Fruit fly (Drosophila melanogaster) whole organism, embryonic: ENCODE results near the gene CG11843.

ENCODE experiments used
- Antp ChIP-seq: fragments of 200-800 bp; sonication (Bioruptor generic); optimal IDR thresholded peaks from 3 replicates; lab custom pipeline; 2016; ENCODE audit warnings: missing biosample characterization, missing genetic modification characterization
- Atf-2 ChIP-seq: fragments of 200-800 bp; sonication (Bioruptor generic); optimal IDR thresholded peaks from 2 replicates; lab custom pipeline; 2016; ENCODE audit warnings: missing biosample characterization, missing genetic modification characterization
- B-H1 ChIP-seq: fragments of 200-800 bp; sonication (Bioruptor generic); IDR thresholded peaks from 3 replicates; pipeline ENCODE4 v1.3.6; 2022; ENCODE audit warnings: missing biosample characterization, missing genetic modification characterization
- BEAF-32 ChIP-seq: fragments of 200-800 bp; sonication (Bioruptor generic); optimal IDR thresholded peaks from 3 replicates; lab custom pipeline; 2017; ENCODE audit warnings: missing biosample characterization, missing genetic modification characterization, mild to moderate bottlenecking, moderate library complexity, missing genetic modification reagents
- Bteb2 ChIP-seq: fragments of 200-800 bp; sonication (Bioruptor generic); optimal IDR thresholded peaks from 2 replicates; lab custom pipeline; 2016; ENCODE audit warnings: missing biosample characterization, missing genetic modification characterization
- CG10274 ChIP-seq: fragments of 200-800 bp; sonication (Bioruptor generic); optimal IDR thresholded peaks from 3 replicates; lab custom pipeline; 2017; ENCODE audit warnings: missing biosample characterization, mild to moderate bottlenecking, missing genetic modification characterization
- CG10366 ChIP-seq: fragments of 200-800 bp; sonication (Bioruptor generic); IDR thresholded peaks from 2 replicates; pipeline ENCODE4 v1.3.6; 2022; ENCODE audit warnings: missing biosample characterization, missing genetic modification characterization
- CG11723 ChIP-seq: fragments of 200-800 bp; sonication (Bioruptor generic); optimal IDR thresholded peaks from 2 replicates; lab custom pipeline; 2017; ENCODE audit warnings: missing biosample characterization, mild to moderate bottlenecking, missing genetic modification characterization
- CG12071 ChIP-seq: fragments of 200-800 bp; sonication (Bioruptor generic); optimal IDR thresholded peaks from 3 replicates; lab custom pipeline; 2018; ENCODE audit warnings: missing biosample characterization, mild to moderate bottlenecking, missing genetic modification characterization
- CG13287 ChIP-seq: fragments of 200-800 bp; sonication (Bioruptor generic); IDR thresholded peaks from 2 replicates; pipeline ENCODE4 v1.3.6; 2022; ENCODE audit warnings: missing biosample characterization, missing genetic modification characterization; ENCODE audit not compliant: partially characterized antibody
- CG16815 ChIP-seq: fragments of 200-800 bp; sonication (Bioruptor generic); optimal IDR thresholded peaks from 3 replicates; lab custom pipeline; 2017; ENCODE audit warnings: missing biosample characterization, mild to moderate bottlenecking, missing genetic modification characterization
- CG17359 ChIP-seq: fragments of 200-800 bp; sonication (Bioruptor generic); optimal IDR thresholded peaks from 3 replicates; lab custom pipeline; 2018; ENCODE audit warnings: missing biosample characterization, mild to moderate bottlenecking, missing genetic modification characterization, moderate library complexity
- CG17568 ChIP-seq: fragments of 200-800 bp; sonication (Bioruptor generic); optimal IDR thresholded peaks from 2 replicates; lab custom pipeline; 2018; ENCODE audit warnings: missing biosample characterization, mild to moderate bottlenecking, missing genetic modification characterization, moderate library complexity
- CG17802 ChIP-seq: fragments of 200-800 bp; sonication (Bioruptor generic); optimal IDR thresholded peaks from 2 replicates; lab custom pipeline; 2018; ENCODE audit warnings: missing biosample characterization, mild to moderate bottlenecking, missing genetic modification characterization, moderate library complexity
- CG2875 ChIP-seq: fragments of 200-800 bp; sonication (Bioruptor generic); optimal IDR thresholded peaks from 2 replicates; lab custom pipeline; 2017; ENCODE audit warnings: missing biosample characterization, mild to moderate bottlenecking, missing genetic modification characterization, missing genetic modification reagents
- CG31365 ChIP-seq: fragments of 200-800 bp; sonication (Bioruptor generic); optimal IDR thresholded peaks from 2 replicates; lab custom pipeline; 2018; ENCODE audit warnings: missing biosample characterization, mild to moderate bottlenecking, missing genetic modification characterization
- CG6254 ChIP-seq: fragments of 200-800 bp; sonication (Bioruptor generic); optimal IDR thresholded peaks from 3 replicates; lab custom pipeline; 2017; ENCODE audit warnings: mild to moderate bottlenecking, missing biosample characterization, missing genetic modification reagents, missing genetic modification characterization
- CG6791 ChIP-seq: fragments of 200-800 bp; sonication (Bioruptor generic); IDR thresholded peaks from 3 replicates; pipeline ENCODE4 v1.3.6; 2022; ENCODE audit warnings: missing biosample characterization, missing genetic modification characterization; ENCODE audit not compliant: partially characterized antibody
- CG7745 ChIP-seq: fragments of 200-800 bp; sonication (Bioruptor generic); optimal IDR thresholded peaks from 2 replicates; lab custom pipeline; 2018; ENCODE audit warnings: missing biosample characterization, mild to moderate bottlenecking, missing genetic modification characterization, moderate library complexity
- CG8281 ChIP-seq: fragments of 200-800 bp; sonication (Bioruptor generic); optimal IDR thresholded peaks from 2 replicates; lab custom pipeline; 2018; ENCODE audit warnings: missing biosample characterization, mild to moderate bottlenecking, missing genetic modification characterization, moderate library complexity
- CG8290 ChIP-seq, 3 experiments: fragments of 200-800 bp; sonication (Bioruptor generic); optimal IDR thresholded peaks; 2 replicates each; lab custom pipeline; 2016 to 2019; ENCODE audit warnings: missing biosample characterization in 3 of 3, missing genetic modification characterization in 3 of 3, mild to moderate bottlenecking in 2 of 3, moderate library complexity in 1 of 3
- Deaf1 ChIP-seq: fragments of 200-800 bp; optimal IDR thresholded peaks from 3 replicates; lab custom pipeline; 2019; ENCODE audit warnings: missing biosample characterization, mild to moderate bottlenecking, missing genetic modification characterization, moderate library complexity
- Dek ChIP-seq: fragments of 200-800 bp; sonication (Bioruptor generic); optimal IDR thresholded peaks from 3 replicates; lab custom pipeline; 2019; ENCODE audit warnings: missing biosample characterization, mild to moderate bottlenecking, missing genetic modification characterization, moderate library complexity
- Dp ChIP-seq: fragments of 200-800 bp; sonication (Bioruptor generic); optimal IDR thresholded peaks from 2 replicates; lab custom pipeline; 2018; ENCODE audit warnings: missing biosample characterization, mild to moderate bottlenecking, missing genetic modification characterization, moderate library complexity
- E2f2 ChIP-seq: fragments of 200-800 bp; sonication (Bioruptor generic); IDR thresholded peaks from 2 replicates; pipeline ENCODE4 v1.3.6; 2022; ENCODE audit warnings: missing biosample characterization, missing genetic modification characterization
- HLH54F ChIP-seq: fragments of 200-800 bp; sonication (Bioruptor generic); optimal IDR thresholded peaks from 3 replicates; lab custom pipeline; 2016; ENCODE audit warnings: missing biosample characterization, missing genetic modification characterization
- Hmr ChIP-seq: fragments of 200-800 bp; sonication (Bioruptor generic); optimal IDR thresholded peaks from 3 replicates; lab custom pipeline; 2017; ENCODE audit warnings: mild to moderate bottlenecking, missing biosample characterization, missing genetic modification reagents, missing genetic modification characterization
- Lhr ChIP-seq: fragments of 200-800 bp; sonication (Bioruptor generic); optimal IDR thresholded peaks from 3 replicates; lab custom pipeline; 2017; ENCODE audit warnings: mild to moderate bottlenecking, missing biosample characterization, missing genetic modification reagents, missing genetic modification characterization
- MESR4 ChIP-seq: fragments of 200-800 bp; sonication (Bioruptor generic); optimal IDR thresholded peaks from 2 replicates; lab custom pipeline; 2018; ENCODE audit warnings: missing biosample characterization, mild to moderate bottlenecking, missing genetic modification characterization, moderate library complexity
- Max ChIP-seq: fragments of 200-800 bp; sonication (Bioruptor generic); optimal IDR thresholded peaks from 2 replicates; lab custom pipeline; 2016; ENCODE audit warnings: missing biosample characterization, mild to moderate bottlenecking, missing genetic modification characterization
- Mes4 ChIP-seq: fragments of 200-800 bp; sonication (Bioruptor generic); optimal IDR thresholded peaks from 2 replicates; lab custom pipeline; 2016; ENCODE audit warnings: missing biosample characterization, missing genetic modification characterization
- NC2β ChIP-seq: fragments of 200-800 bp; sonication (Bioruptor generic); optimal IDR thresholded peaks from 2 replicates; lab custom pipeline; 2016; ENCODE audit warnings: missing biosample characterization, missing genetic modification characterization
- NK7.1 ChIP-seq: fragments of 200-800 bp; sonication (Bioruptor generic); optimal IDR thresholded peaks from 3 replicates; lab custom pipeline; 2016; ENCODE audit warnings: missing biosample characterization, missing genetic modification characterization
- Oaz ChIP-seq: fragments of 200-800 bp; sonication (Bioruptor generic); IDR thresholded peaks from 2 replicates; pipeline ENCODE4 v1.3.6; 2022; ENCODE audit warnings: missing biosample characterization, missing genetic modification characterization
- Sox100B ChIP-seq: fragments of 200-800 bp; sonication (Bioruptor generic); optimal IDR thresholded peaks from 3 replicates; lab custom pipeline; 2018; ENCODE audit warnings: missing biosample characterization, mild to moderate bottlenecking, missing genetic modification characterization
- Xbp1 ChIP-seq: fragments of 200-800 bp; sonication (Bioruptor generic); optimal IDR thresholded peaks from 3 replicates; lab custom pipeline; 2016; ENCODE audit warnings: missing biosample characterization, mild to moderate bottlenecking, missing genetic modification characterization
- abd-A ChIP-seq: fragments of 200-800 bp; sonication (Bioruptor generic); optimal IDR thresholded peaks from 3 replicates; lab custom pipeline; 2019; ENCODE audit warnings: missing biosample characterization, mild to moderate bottlenecking, missing genetic modification characterization, moderate library complexity
- ase ChIP-seq: fragments of 200-800 bp; sonication (Bioruptor generic); IDR thresholded peaks from 3 replicates; pipeline ENCODE4 v1.3.6; 2022; ENCODE audit warnings: missing biosample characterization, missing genetic modification characterization
- dm ChIP-seq: fragments of 200-800 bp; sonication (Bioruptor generic); optimal IDR thresholded peaks from 3 replicates; lab custom pipeline; 2016; ENCODE audit warnings: missing biosample characterization, missing genetic modification characterization
- emc ChIP-seq: fragments of 200-800 bp; sonication (Bioruptor generic); optimal IDR thresholded peaks from 2 replicates; lab custom pipeline; 2016; ENCODE audit warnings: missing biosample characterization, missing genetic modification characterization
- exex ChIP-seq: fragments of 200-800 bp; sonication (Bioruptor generic); optimal IDR thresholded peaks from 4 replicates; lab custom pipeline; 2018; ENCODE audit warnings: missing biosample characterization, mild to moderate bottlenecking, missing genetic modification characterization, moderate library complexity
- eyg ChIP-seq: fragments of 200-800 bp; sonication (Bioruptor generic); optimal IDR thresholded peaks from 3 replicates; lab custom pipeline; 2016; ENCODE audit warnings: missing biosample characterization, missing genetic modification characterization
- gcm2 ChIP-seq: fragments of 200-800 bp; sonication (Bioruptor generic); optimal IDR thresholded peaks from 2 replicates; lab custom pipeline; 2016; ENCODE audit warnings: missing biosample characterization, missing genetic modification characterization
- kah ChIP-seq: fragments of 200-800 bp; sonication (Bioruptor generic); optimal IDR thresholded peaks from 2 replicates; lab custom pipeline; 2018; ENCODE audit warnings: missing biosample characterization, mild to moderate bottlenecking, missing genetic modification characterization
- kni ChIP-seq: fragments of 200-800 bp; sonication (Bioruptor generic); optimal IDR thresholded peaks from 3 replicates; lab custom pipeline; 2017; ENCODE audit warnings: mild to moderate bottlenecking, missing biosample characterization, missing genetic modification reagents, missing genetic modification characterization
- mld ChIP-seq: fragments of 200-800 bp; sonication (Bioruptor generic); IDR thresholded peaks from 3 replicates; pipeline ENCODE4 v1.3.6; 2022; ENCODE audit warnings: missing biosample characterization, missing genetic modification characterization; ENCODE audit not compliant: partially characterized antibody
- otp ChIP-seq: fragments of 200-800 bp; sonication (Bioruptor generic); IDR thresholded peaks from 3 replicates; pipeline ENCODE4, ENCODE4 v1.3.6; 2022; ENCODE audit warnings: missing biosample characterization, missing genetic modification characterization
- tap ChIP-seq: fragments of 200-800 bp; optimal IDR thresholded peaks from 3 replicates; lab custom pipeline; 2019; ENCODE audit warnings: missing biosample characterization, mild to moderate bottlenecking, missing genetic modification characterization, moderate library complexity

The CG11843 gene

dm6 chr3R:29033909-29034629, 20.1 kb upstream of the CG11843 start, which contains the start of the genes beta4GalNAcTB and Cpsf100 (continued):
- TF ChIP-seq CG13287 (GFP tag; lab: Robert Waterston, UW) (no peak), CG6254 (no peak), B-H1 (GFP tag; lab: Robert Waterston, UW) (peak; percentile 50), CG17359 (peak; percentile 41), gcm2 (GFP tag; lab: Kevin White, UChicago) (peak; percentile 39), Dek (tag; lab: Kevin White, UChicago) (peak; percentile 47), tap (tag; lab: Kevin White, UChicago) (no peak), E2f2 (GFP tag; lab: Robert Waterston, UW) (peak; percentile 26; the same call in 1 of the 2 replicates), Sox100B (GFP tag; lab: Kevin White, UChicago) (peak; percentile 83), mld (GFP tag; lab: Robert Waterston, UW) (no peak), CG10366 (peak; percentile 61), HLH54F (GFP tag; lab: Kevin White, UChicago) (peak; percentile 68), CG16815 (GFP tag; lab: Kevin White, UChicago) (peak; percentile 84), otp (GFP tag; lab: Robert Waterston, UW) (peak; percentile 40; the same call in 1 of the 3 replicates), Max (GFP tag; lab: Kevin White, UChicago) (peak; percentile 78), CG31365 (tag; lab: Kevin White, UChicago) (no peak), CG10274 (GFP tag; lab: Kevin White, UChicago) (peak; percentile 47), Deaf1 (tag; lab: Kevin White, UChicago) (no peak), NC2β (peak; percentile 27), Antp (GFP tag; lab: Kevin White, UChicago) (peak; percentile 52), NK7.1 (no peak), MESR4 (GFP tag; lab: Kevin White, UChicago) (no peak), CG8290 (GFP tag; optimal IDR thresholded peaks at IDR 0.05; lab: Kevin White, UChicago) (peak; percentile 44), CG8290 (tag; optimal IDR thresholded peaks at IDR 0.05; lab: Kevin White, UChicago) (no peak), Oaz (GFP tag; lab: Robert Waterston, UW) (no peak; the same call in 1 of the 2 replicates), Mes4 (GFP tag; lab: Kevin White, UChicago) (peak; percentile 55), eyg (GFP tag; lab: Kevin White, UChicago) (no peak), dm (GFP tag; lab: Kevin White, UChicago) (no peak), CG8281 (tag; lab: Kevin White, UChicago) (peak; percentile 37), CG2875 (GFP tag; lab: Kevin White, UChicago) (peak; percentile 28), BEAF-32 (GFP tag; lab: Kevin White, UChicago) (peak; percentile 7), CG6791 (GFP tag; lab: Robert Waterston, UW) (no peak), Bteb2 (GFP tag; lab: Kevin White, UChicago) (peak; percentile 31), CG11723 (GFP tag; lab: Kevin White, UChicago) (no peak), Dp (GFP tag; lab: Kevin White, UChicago) (no peak), CG17802 (no peak), kni (no peak), Hmr (GFP tag; lab: Kevin White, UChicago) (peak; percentile 60), exex (tag; lab: Kevin White, UChicago) (peak; percentile 80), CG17568 (no peak), ase (peak; percentile 54; the same call in 1 of the 3 replicates), emc (no peak), Lhr (GFP tag; lab: Kevin White, UChicago) (peak; percentile 11), CG7745 (peak; percentile 56), Xbp1 (GFP tag; lab: Kevin White, UChicago) (peak; percentile 82), Atf-2 (GFP tag; lab: Kevin White, UChicago) (peak; percentile 58), abd-A (tag; lab: Kevin White, UChicago) (no peak), CG12071 (no peak), kah (GFP tag; lab: Kevin White, UChicago) (peak; percentile 6)
